Worm (Caenorhabditis elegans): ENCODE measurements around the gene oac-22.

ce11 chrIV:3918160-3918559 lies 32.7 kb downstream of the oac-22 start, which contains the start of gene F56D6.23:
- TF ChIP-seq Y55F3AM.14 (GFP tag; optimal IDR thresholded peaks at IDR 0.05) (no peak), skn-1 (tag; optimal IDR thresholded peaks at IDR 0.05) (no peak), lsy-2 (tag; optimal IDR thresholded peaks at IDR 0.05) (no peak), unc-62 (GFP tag; optimal IDR thresholded peaks at IDR 0.05) (no peak), fos-1 (tag; optimal IDR thresholded peaks at IDR 0.05) (no peak), nhr-10 (tag; optimal IDR thresholded peaks at IDR 0.05) (no peak), nhr-6 (tag; optimal IDR thresholded peaks at IDR 0.05) (no peak)
